Worm (Caenorhabditis elegans) whole organism, L2 larva: Measurements from ENCODE around the gene F21A3.2.

ENCODE experiments used
- F13H6.1 ChIP-seq: sonication (generic microtip); optimal IDR thresholded peaks from 2 replicates; lab custom pipeline; 2016; ENCODE audit warnings: missing genetic modification characterization, missing compliant biosample characterization
- Y55F3AM.14 ChIP-seq: fragments of 200-800 bp; sonication (Bioruptor generic); optimal IDR thresholded peaks from 2 replicates; lab custom pipeline; 2018; ENCODE audit warnings: mild to moderate bottlenecking, missing genetic modification characterization, missing compliant biosample characterization
- ZK546.5 ChIP-seq: sonication (generic microtip); optimal IDR thresholded peaks from 2 replicates; lab custom pipeline; 2017; ENCODE audit warnings: missing biosample characterization, missing genetic modification characterization
- alr-1 ChIP-seq: fragments of 150-350 bp; optimal IDR thresholded peaks from 2 replicates; lab custom pipeline; 2014; ENCODE audit warnings: missing biosample characterization, missing genetic modification characterization
- aly-2 ChIP-seq: fragments of 150-350 bp; optimal IDR thresholded peaks from 2 replicates; lab custom pipeline; 2014; ENCODE audit warnings: missing biosample characterization, missing genetic modification characterization
- ceh-16 ChIP-seq: fragments of 150-350 bp; optimal IDR thresholded peaks from 2 replicates; lab custom pipeline; 2014; ENCODE audit warnings: missing biosample characterization, missing genetic modification characterization
- ceh-82 ChIP-seq: fragments of 150-350 bp; optimal IDR thresholded peaks from 2 replicates; lab custom pipeline; 2014; ENCODE audit warnings: missing biosample characterization, missing genetic modification characterization
- crh-2 ChIP-seq: sonication (generic microtip); optimal IDR thresholded peaks from 2 replicates; lab custom pipeline; 2017; ENCODE audit warnings: missing biosample characterization, missing genetic modification characterization
- egl-27 ChIP-seq: sonication (generic microtip); optimal IDR thresholded peaks from 3 replicates; lab custom pipeline; 2017; ENCODE audit warnings: missing biosample characterization, missing genetic modification reagents, missing genetic modification characterization
- elt-1 ChIP-seq: fragments of 150-350 bp; optimal IDR thresholded peaks from 2 replicates; lab custom pipeline; 2014; ENCODE audit warnings: missing biosample characterization, missing genetic modification characterization
- elt-3 ChIP-seq: sonication (generic microtip); optimal IDR thresholded peaks from 2 replicates; lab custom pipeline; 2017; ENCODE audit warnings: missing biosample characterization, missing genetic modification characterization
- fos-1 ChIP-seq: fragments of 150-350 bp; optimal IDR thresholded peaks from 2 replicates; lab custom pipeline; 2014; ENCODE audit warnings: missing biosample characterization, missing genetic modification characterization
- lin-11 ChIP-seq: fragments of 150-350 bp; sonication (generic microtip); optimal IDR thresholded peaks from 2 replicates; lab custom pipeline; 2014; ENCODE audit warnings: missing biosample characterization, missing genetic modification characterization, inconsistent platforms, mixed read lengths
- lin-13 ChIP-seq: fragments of 150-350 bp; optimal IDR thresholded peaks from 2 replicates; lab custom pipeline; 2014; ENCODE audit warnings: missing biosample characterization, missing genetic modification reagents, missing genetic modification characterization
- lin-39 ChIP-seq: fragments of 150-350 bp; optimal IDR thresholded peaks from 2 replicates; lab custom pipeline; 2014; ENCODE audit warnings: missing biosample characterization, missing genetic modification reagents, missing genetic modification characterization
- lsy-2 ChIP-seq, 2 experiments: fragments of 150-350 bp in 1 of 2; sonication (generic microtip) in 1 of 2; optimal IDR thresholded peaks; 2 replicates each; lab custom pipeline; 2014 to 2017; ENCODE audit warnings: missing biosample characterization in 2 of 2, missing genetic modification characterization in 2 of 2
- mab-5 ChIP-seq: fragments of 150-350 bp; optimal IDR thresholded peaks from 2 replicates; lab custom pipeline; 2014; ENCODE audit warnings: missing biosample characterization, missing genetic modification characterization
- mdl-1 ChIP-seq, 2 experiments: fragments of 150-350 bp in 1 of 2; sonication (generic microtip) in 1 of 2; optimal IDR thresholded peaks; 2 replicates each; lab custom pipeline; 2017; ENCODE audit warnings: missing biosample characterization in 2 of 2, missing genetic modification characterization in 2 of 2
- nhr-10 ChIP-seq: sonication (generic microtip); optimal IDR thresholded peaks from 2 replicates; lab custom pipeline; 2017; ENCODE audit warnings: missing biosample characterization, missing genetic modification characterization
- nhr-11 ChIP-seq: fragments of 150-350 bp; optimal IDR thresholded peaks from 2 replicates; lab custom pipeline; 2014; ENCODE audit warnings: missing biosample characterization, missing genetic modification characterization
- nhr-12 ChIP-seq: fragments of 150-350 bp; optimal IDR thresholded peaks from 2 replicates; lab custom pipeline; 2014; ENCODE audit warnings: missing biosample characterization, missing genetic modification characterization
- nhr-129 ChIP-seq: fragments of 150-350 bp; optimal IDR thresholded peaks from 2 replicates; lab custom pipeline; 2014; ENCODE audit warnings: missing biosample characterization, missing genetic modification characterization
- nhr-25 ChIP-seq: fragments of 150-350 bp; sonication (generic microtip); optimal IDR thresholded peaks from 3 replicates; lab custom pipeline; 2014; ENCODE audit warnings: missing biosample characterization, missing genetic modification characterization
- nhr-6 ChIP-seq: fragments of 150-350 bp; optimal IDR thresholded peaks from 2 replicates; lab custom pipeline; 2014; ENCODE audit warnings: missing biosample characterization, missing genetic modification characterization
- nhr-77 ChIP-seq: fragments of 150-350 bp; optimal IDR thresholded peaks from 2 replicates; lab custom pipeline; 2014; ENCODE audit warnings: missing biosample characterization, missing genetic modification characterization
- sem-4 ChIP-seq: fragments of 150-350 bp; optimal IDR thresholded peaks from 2 replicates; lab custom pipeline; 2014; ENCODE audit warnings: missing biosample characterization, missing genetic modification reagents, missing genetic modification characterization
- sma-3 ChIP-seq: sonication (generic microtip); optimal IDR thresholded peaks from 2 replicates; lab custom pipeline; 2016; ENCODE audit warnings: missing genetic modification reagents, missing genetic modification characterization, missing compliant biosample characterization
- unc-39 ChIP-seq: fragments of 150-350 bp; optimal IDR thresholded peaks from 2 replicates; lab custom pipeline; 2014; ENCODE audit warnings: missing biosample characterization, missing genetic modification characterization
- unc-55 ChIP-seq: fragments of 150-350 bp; sonication (generic microtip); optimal IDR thresholded peaks from 3 replicates; lab custom pipeline; 2014; ENCODE audit warnings: missing biosample characterization, missing genetic modification reagents, missing genetic modification characterization
- unc-62 ChIP-seq: fragments of 150-350 bp; optimal IDR thresholded peaks from 2 replicates; lab custom pipeline; 2014; ENCODE audit warnings: missing biosample characterization, missing genetic modification reagents, missing genetic modification characterization
- zag-1 ChIP-seq: fragments of 150-350 bp; optimal IDR thresholded peaks from 2 replicates; lab custom pipeline; 2014; ENCODE audit warnings: missing biosample characterization, missing genetic modification characterization
- ztf-1 ChIP-seq: fragments of 200-800 bp; sonication (Bioruptor generic); conservative IDR thresholded peaks from 2 replicates; pipeline ENCODE4 v1.3.6; 2022; ENCODE audit warnings: missing genetic modification characterization, missing compliant biosample characterization
- ztf-4 ChIP-seq: fragments of 150-350 bp; optimal IDR thresholded peaks from 2 replicates; lab custom pipeline; 2014; ENCODE audit warnings: missing biosample characterization, missing genetic modification characterization

Gene F21A3.2

ce11 chrV:15493680-15494079 is 40.1 kb downstream of the F21A3.2 start, which contains the start of gene srh-218:
Gene srh-218 (plus strand): TSS chrV:15493980.
- TF ChIP-seq unc-39 (no peak), lin-39 (tag; lab: Kevin White, UChicago) (no peak), F13H6.1 (tag; lab: Kevin White, UChicago) (no peak), ceh-82 (tag; lab: Kevin White, UChicago) (no peak), ztf-1 (no peak), aly-2 (tag; lab: Kevin White, UChicago) (no peak), nhr-10 (tag; lab: Kevin White, UChicago) (no peak), ZK546.5 (tag; lab: Kevin White, UChicago) (no peak)

- TF ChIP-seq nhr-77 (tag; lab: Kevin White, UChicago) (no peak), ceh-82 (tag; lab: Kevin White, UChicago) (no peak), zag-1 (tag; lab: Kevin White, UChicago) (no peak), mdl-1 (tag; optimal IDR thresholded peaks at IDR 0.05; lab: Kevin White, UChicago) (no peak), lin-13 (no peak), alr-1 (tag; lab: Kevin White, UChicago) (no peak), egl-27 (no peak)
These were observed 41.2 kb downstream of the F21A3.2 start, which contains the start of gene str-264 for ce11 chrV:15492518-15492917. Gene str-264 (minus strand): TSS chrV:15492618.

- TF ChIP-seq unc-55 (no peak), mdl-1 (tag; optimal IDR thresholded peaks at IDR 0.05; lab: Kevin White, UChicago) (no peak), elt-1 (tag; lab: Kevin White, UChicago) (no peak), ceh-16 (tag; lab: Kevin White, UChicago) (no peak), nhr-6 (no peak), elt-3 (tag; lab: Kevin White, UChicago) (no peak), fos-1 (tag; lab: Kevin White, UChicago) (no peak), egl-27 (no peak), ceh-82 (tag; lab: Kevin White, UChicago) (no peak), sma-3 (GFP tag; lab: Kevin White, UChicago) (no peak), crh-2 (no peak), lin-11 (tag; lab: Kevin White, UChicago) (no peak), nhr-11 (no peak), lin-39 (tag; lab: Kevin White, UChicago) (no peak), mab-5 (tag; lab: Kevin White, UChicago) (no peak), lin-13 (no peak)
- TF ChIP-seq, all 48 proteins: peak for 0
These were observed 46.0 kb downstream of the F21A3.2 start, which contains the start of gene srw-21 for ce11 chrV:15487764-15488163. Gene srw-21 (plus strand): TSS chrV:15488064.

- TF ChIP-seq alr-1 (tag; lab: Kevin White, UChicago) (no peak), unc-62 (no peak), F13H6.1 (tag; lab: Kevin White, UChicago) (no peak), ceh-16 (tag; lab: Kevin White, UChicago) (no peak), ceh-82 (tag; lab: Kevin White, UChicago) (no peak), nhr-25 (tag; lab: Kevin White, UChicago) (no peak), crh-2 (no peak), lsy-2 (tag; optimal IDR thresholded peaks at IDR 0.05; lab: Kevin White, UChicago) (no peak), lin-11 (tag; lab: Kevin White, UChicago) (no peak), Y55F3AM.14 (GFP tag; lab: Kevin White, UChicago) (no peak), ZK546.5 (tag; lab: Kevin White, UChicago) (no peak), nhr-129 (tag; lab: Kevin White, UChicago) (no peak), fos-1 (tag; lab: Kevin White, UChicago) (no peak), egl-27 (no peak), sma-3 (GFP tag; lab: Kevin White, UChicago) (no peak), unc-55 (no peak), sem-4 (tag; lab: Kevin White, UChicago) (no peak), nhr-12 (no peak), ztf-1 (no peak), ztf-4 (no peak)
These were observed 49.2 kb downstream of the F21A3.2 start, which contains the start of gene C06B8.3 for ce11 chrV:15484537-15484936. Gene C06B8.3 (minus strand): TSS chrV:15484637.
